Fruit fly (Drosophila melanogaster): ENCODE results near the gene Wdfy2.

Gene Wdfy2

dm6 chr2L:10458979-10459378 lies 35.9 kb downstream of the Wdfy2 start:
- TF ChIP-seq ey (GFP tag; optimal IDR thresholded peaks at IDR 0.05), result no peak
- TF ChIP-seq Jra (GFP tag; optimal IDR thresholded peaks at IDR 0.05), result no peak
- TF ChIP-seq Dfd (GFP tag; optimal IDR thresholded peaks at IDR 0.05), result no peak
- no peak for TF ChIP-seq pan (optimal IDR thresholded peaks at IDR 0.05)
- TF ChIP-seq Rel (GFP tag; optimal IDR thresholded peaks at IDR 0.05), result no peak
- no peak for TF ChIP-seq Rel (tag; optimal IDR thresholded peaks at IDR 0.05)
- no peak for TF ChIP-seq CG32264 (GFP tag; optimal IDR thresholded peaks at IDR 0.05)
- TF ChIP-seq Myc (optimal IDR thresholded peaks at IDR 0.05), result no peak
- no peak for TF ChIP-seq Hnf4 (GFP tag; optimal IDR thresholded peaks at IDR 0.05)
- TF ChIP-seq brk (GFP tag; optimal IDR thresholded peaks at IDR 0.05), result no peak
- TF ChIP-seq Hr83 (GFP tag; optimal IDR thresholded peaks at IDR 0.05; ENCODE audit: poor library complexity, severe bottlenecking), result no peak
- TF ChIP-seq br (GFP tag; optimal IDR thresholded peaks at IDR 0.05), result no peak
- no peak for TF ChIP-seq dmrt93B (GFP tag; optimal IDR thresholded peaks at IDR 0.05)
- no peak for TF ChIP-seq dsf (GFP tag; optimal IDR thresholded peaks at IDR 0.05; ENCODE audit: borderline replicate concordance)
- no peak for TF ChIP-seq Hr78 (GFP tag; optimal IDR thresholded peaks at IDR 0.05)
- no peak for TF ChIP-seq jim (GFP tag; optimal IDR thresholded peaks at IDR 0.05)
- TF ChIP-seq Vsx2 (GFP tag; optimal IDR thresholded peaks at IDR 0.05; ENCODE audit: partially characterized antibody), result no peak
- no peak for TF ChIP-seq GATAd (GFP tag; optimal IDR thresholded peaks at IDR 0.05)
- TF ChIP-seq Abd-B (GFP tag; optimal IDR thresholded peaks at IDR 0.05), result no peak
- TF ChIP-seq HLH106 (tag; optimal IDR thresholded peaks at IDR 0.05), result no peak
- TF ChIP-seq lola (GFP tag; optimal IDR thresholded peaks at IDR 0.05), result no peak

dm6 chr2L:10466865-10467270 lies 43.8 kb downstream of the Wdfy2 start:
- TF ChIP-seq sv (GFP tag; optimal IDR thresholded peaks at IDR 0.05) (peak; percentile 2), dl (GFP tag; optimal IDR thresholded peaks at IDR 0.05; ENCODE audit: insufficient read depth in 1 of 2, partially characterized antibody in 2 of 2) (no peak)

- no peak for TF ChIP-seq CG9705 (GFP tag; optimal IDR thresholded peaks at IDR 0.05)
- TF ChIP-seq h (GFP tag; optimal IDR thresholded peaks at IDR 0.05), result peak; percentile 55
- TF ChIP-seq Abd-B (GFP tag; optimal IDR thresholded peaks at IDR 0.05), result no peak
- peak; percentile 24 for TF ChIP-seq dmrt93B (GFP tag; optimal IDR thresholded peaks at IDR 0.05)
- TF ChIP-seq foxo (GFP tag; optimal IDR thresholded peaks at IDR 0.05), result peak in 1 of 2 experiments; percentile 45
- TF ChIP-seq rgr (GFP tag; optimal IDR thresholded peaks at IDR 0.05), result peak; percentile 36
- peak; percentile 22 for TF ChIP-seq sv (GFP tag; optimal IDR thresholded peaks at IDR 0.05)
- peak; percentile 2 for TF ChIP-seq fru (GFP tag; optimal IDR thresholded peaks at IDR 0.05)
- TF ChIP-seq jim (GFP tag; optimal IDR thresholded peaks at IDR 0.05), result no peak
- TF ChIP-seq HLH106 (tag; optimal IDR thresholded peaks at IDR 0.05), result peak; percentile 54
- no peak for TF ChIP-seq dl (GFP tag; optimal IDR thresholded peaks at IDR 0.05; ENCODE audit: insufficient read depth in 1 of 2, partially characterized antibody in 2 of 2)
- TF ChIP-seq brk (GFP tag; optimal IDR thresholded peaks at IDR 0.05), result no peak
- TF ChIP-seq psq (GFP tag; optimal IDR thresholded peaks at IDR 0.05), result no peak
These were observed 45.3 kb downstream of the Wdfy2 start for dm6 chr2L:10468388-10468787.

DNA sequence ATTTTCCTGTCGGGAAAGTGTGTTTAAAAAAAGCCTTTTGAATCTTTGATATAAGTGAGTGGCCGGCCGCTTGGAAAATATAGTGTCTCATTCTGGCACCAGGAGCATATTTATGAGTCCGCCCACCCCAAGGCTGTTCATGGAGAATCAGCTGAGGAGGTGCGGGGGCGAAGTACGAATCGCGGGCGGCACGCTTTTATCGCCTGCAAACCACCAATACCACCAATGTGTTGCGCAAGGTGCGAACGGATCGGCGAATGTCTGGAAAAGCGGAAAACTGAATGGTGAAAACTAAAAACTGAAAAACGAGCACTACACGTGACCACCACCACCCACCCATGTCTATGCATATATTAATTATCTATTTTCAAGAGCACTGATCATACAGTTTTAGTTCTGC lies 45.9 kb downstream of the Wdfy2 start:
- TF ChIP-seq sage (GFP tag; optimal IDR thresholded peaks at IDR 0.05), result no peak
- no peak for TF ChIP-seq Dfd (GFP tag; optimal IDR thresholded peaks at IDR 0.05)
- TF ChIP-seq dl (GFP tag; optimal IDR thresholded peaks at IDR 0.05; ENCODE audit: insufficient read depth in 1 of 2, partially characterized antibody in 2 of 2), result no peak
- no peak for TF ChIP-seq pan (optimal IDR thresholded peaks at IDR 0.05)
- TF ChIP-seq h (GFP tag; optimal IDR thresholded peaks at IDR 0.05), result no peak
- no peak for TF ChIP-seq br (GFP tag; optimal IDR thresholded peaks at IDR 0.05)
- TF ChIP-seq CrebA (GFP tag; optimal IDR thresholded peaks at IDR 0.05; ENCODE audit: borderline replicate concordance), result no peak
- no peak for TF ChIP-seq Sp1 (GFP tag; optimal IDR thresholded peaks at IDR 0.05)
- TF ChIP-seq CG32264 (GFP tag; optimal IDR thresholded peaks at IDR 0.05), result no peak
- TF ChIP-seq GATAd (GFP tag; optimal IDR thresholded peaks at IDR 0.05), result no peak
- TF ChIP-seq ey (GFP tag; optimal IDR thresholded peaks at IDR 0.05), result no peak
- TF ChIP-seq jim (GFP tag; optimal IDR thresholded peaks at IDR 0.05), result no peak
- TF ChIP-seq tai (GFP tag; optimal IDR thresholded peaks at IDR 0.05), result no peak

dm6 chr2L:10470211-10470610 lies 47.1 kb downstream of the Wdfy2 start:
- TF ChIP-seq Jra (GFP tag; optimal IDR thresholded peaks at IDR 0.05), result no peak
- no peak for TF ChIP-seq Mio (GFP tag; optimal IDR thresholded peaks at IDR 0.05)
- TF ChIP-seq sv (GFP tag; optimal IDR thresholded peaks at IDR 0.05), result no peak
- no peak for TF ChIP-seq Vsx2 (GFP tag; optimal IDR thresholded peaks at IDR 0.05; ENCODE audit: partially characterized antibody)
- TF ChIP-seq Myc (optimal IDR thresholded peaks at IDR 0.05), result no peak
- no peak for TF ChIP-seq tai (GFP tag; optimal IDR thresholded peaks at IDR 0.05)
- no peak for TF ChIP-seq pan (optimal IDR thresholded peaks at IDR 0.05)
- no peak for TF ChIP-seq CG32264 (GFP tag; optimal IDR thresholded peaks at IDR 0.05)
- no peak for TF ChIP-seq ey (GFP tag; optimal IDR thresholded peaks at IDR 0.05)
- no peak for TF ChIP-seq sage (GFP tag; optimal IDR thresholded peaks at IDR 0.05)
- no peak for TF ChIP-seq br (GFP tag; optimal IDR thresholded peaks at IDR 0.05)
- TF ChIP-seq dsf (GFP tag; optimal IDR thresholded peaks at IDR 0.05; ENCODE audit: borderline replicate concordance), result no peak
- no peak for TF ChIP-seq rgr (GFP tag; optimal IDR thresholded peaks at IDR 0.05)
